Worm (Caenorhabditis elegans) whole organism, mixed stage, embryonic: ENCODE results near the gene ugt-16.

Experiments used
- ceh-43 ChIP-seq: fragments of 200-800 bp; sonication (Bioruptor generic); optimal IDR thresholded peaks from 2 replicates; lab custom pipeline; 2018; ENCODE audit warnings: mild to moderate bottlenecking, missing genetic modification characterization, moderate library complexity, missing compliant biosample characterization
- lsy-2 ChIP-seq: fragments of 150-350 bp; optimal IDR thresholded peaks from 2 replicates; lab custom pipeline; 2014; ENCODE audit warnings: missing biosample characterization, missing genetic modification characterization
- mab-5 ChIP-seq: fragments of 150-350 bp; optimal IDR thresholded peaks from 2 replicates; lab custom pipeline; 2014; ENCODE audit warnings: missing biosample characterization, missing genetic modification characterization

DNA sequence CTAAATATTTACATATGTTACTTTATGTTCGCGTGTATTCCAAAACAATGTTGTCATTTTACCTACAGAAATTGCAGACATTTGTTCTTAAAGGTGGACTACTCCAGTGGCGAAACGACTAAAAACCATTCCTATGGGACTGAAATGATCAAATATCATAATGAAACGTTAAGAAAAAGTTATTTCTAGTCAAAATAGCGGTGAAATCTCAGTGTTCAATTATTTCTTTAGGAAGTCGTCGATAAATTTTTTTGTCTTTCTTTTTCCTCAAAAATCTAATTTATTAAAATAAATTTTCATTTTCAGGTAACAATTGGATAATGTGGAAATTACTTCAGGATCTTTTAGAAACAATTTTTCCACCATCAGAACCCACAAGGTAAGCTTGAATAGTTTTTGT is 10.6 kb downstream of the ugt-16 start, which contains the start of gene C44H9.4:
- TF ChIP-seq lsy-2 (tag; lab: Kevin White, UChicago) (no peak), mab-5 (tag; lab: Kevin White, UChicago) (no peak), ceh-43 (no peak)
